Worm (Caenorhabditis elegans) whole organism, early embryonic: ENCODE results near the gene hda-10.
A peak's percentile ranks its signal among the peaks of the same experiment; 100 is the strongest.

Source experiments
- B0310.2 ChIP-seq: sonication (generic microtip); optimal IDR thresholded peaks from 2 replicates; lab custom pipeline; 2016; ENCODE audit warnings: mild to moderate bottlenecking, missing genetic modification characterization, missing compliant biosample characterization
- F13C5.2 ChIP-seq: sonication (generic microtip); optimal IDR thresholded peaks from 2 replicates; lab custom pipeline; 2017; ENCODE audit warnings: mild to moderate bottlenecking, missing genetic modification characterization, inconsistent platforms, missing compliant biosample characterization
- aly-1 ChIP-seq: sonication (generic microtip); optimal IDR thresholded peaks from 2 replicates; lab custom pipeline; 2016; ENCODE audit warnings: missing genetic modification characterization, missing compliant biosample characterization
- ama-1 ChIP-seq: fragments of 150-350 bp; optimal IDR thresholded peaks from 2 replicates; lab custom pipeline; 2014
- ceh-13 ChIP-seq: fragments of 200-800 bp; sonication (Bioruptor generic); optimal IDR thresholded peaks from 2 replicates; lab custom pipeline; 2018; ENCODE audit warnings: mild to moderate bottlenecking, missing genetic modification characterization, missing compliant biosample characterization
- ceh-36 ChIP-seq: sonication (generic microtip); optimal IDR thresholded peaks from 2 replicates; lab custom pipeline; 2016; ENCODE audit warnings: missing genetic modification characterization, inconsistent platforms, missing compliant biosample characterization
- ets-7 ChIP-seq: sonication (generic microtip); optimal IDR thresholded peaks from 2 replicates; lab custom pipeline; 2016; ENCODE audit warnings: missing genotype, missing genetic modification characterization, missing compliant biosample characterization
- flt-1 ChIP-seq: fragments of 200-800 bp; sonication (Bioruptor generic); IDR thresholded peaks from 2 replicates; pipeline ENCODE4 v1.3.6; 2022; ENCODE audit warnings: missing genetic modification characterization, missing compliant biosample characterization
- hmbx-1 ChIP-seq: sonication (generic microtip); optimal IDR thresholded peaks from 2 replicates; lab custom pipeline; 2016; ENCODE audit warnings: mild to moderate bottlenecking, missing genetic modification characterization, missing compliant biosample characterization
- hmg-4 ChIP-seq: fragments of 200-800 bp; sonication (Bioruptor generic); optimal IDR thresholded peaks from 2 replicates; lab custom pipeline; 2018; ENCODE audit warnings: mild to moderate bottlenecking, missing genetic modification characterization, missing compliant biosample characterization
- hnd-1 ChIP-seq: sonication (generic microtip); optimal IDR thresholded peaks from 2 replicates; lab custom pipeline; 2016; ENCODE audit warnings: missing genetic modification characterization, missing compliant biosample characterization
- pes-1 ChIP-seq: fragments of 200-800 bp; sonication (Bioruptor generic); IDR thresholded peaks from 2 replicates; pipeline ENCODE4 v1.3.6; 2022; ENCODE audit warnings: missing genetic modification reagents, missing genetic modification characterization, missing compliant biosample characterization
- scrt-1 ChIP-seq: fragments of 200-800 bp; sonication (Bioruptor generic); IDR thresholded peaks from 2 replicates; pipeline ENCODE4 v1.3.6; 2022; ENCODE audit warnings: missing genetic modification characterization, missing compliant biosample characterization
- sea-1 ChIP-seq: fragments of 200-800 bp; sonication (Bioruptor generic); conservative IDR thresholded peaks from 2 replicates; pipeline ENCODE4 v1.3.6; 2022; ENCODE audit warnings: missing genetic modification characterization, missing compliant biosample characterization
- tbx-11 ChIP-seq: fragments of 200-800 bp; sonication (Bioruptor generic); IDR thresholded peaks from 2 replicates; pipeline ENCODE4 v1.3.6; 2022; ENCODE audit warnings: missing genetic modification characterization, missing compliant biosample characterization
- tbx-37 ChIP-seq: fragments of 200-800 bp; sonication (Bioruptor generic); conservative IDR thresholded peaks from 2 replicates; pipeline ENCODE4 v1.3.6; 2022; ENCODE audit warnings: missing genetic modification reagents, missing genetic modification characterization, missing compliant biosample characterization
- tra-4 ChIP-seq: sonication (generic microtip); optimal IDR thresholded peaks from 2 replicates; lab custom pipeline; 2017; ENCODE audit warnings: missing genetic modification characterization, missing compliant biosample characterization

Gene hda-10

ce11 chrII:13888278-13888677 is 5.8 kb downstream of the hda-10 start, which contains the start of gene mcd-1:
Gene mcd-1, plus strand, starts transcription at chrII:13888544.
- no peak for TF ChIP-seq ceh-36 (tag; lab: Kevin White, UChicago)
- peak; percentile 7 for TF ChIP-seq hmg-4 (GFP tag; lab: Kevin White, UChicago)
- no peak for TF ChIP-seq tra-4 (tag; lab: Kevin White, UChicago)
- TF ChIP-seq F13C5.2: no peak

DNA sequence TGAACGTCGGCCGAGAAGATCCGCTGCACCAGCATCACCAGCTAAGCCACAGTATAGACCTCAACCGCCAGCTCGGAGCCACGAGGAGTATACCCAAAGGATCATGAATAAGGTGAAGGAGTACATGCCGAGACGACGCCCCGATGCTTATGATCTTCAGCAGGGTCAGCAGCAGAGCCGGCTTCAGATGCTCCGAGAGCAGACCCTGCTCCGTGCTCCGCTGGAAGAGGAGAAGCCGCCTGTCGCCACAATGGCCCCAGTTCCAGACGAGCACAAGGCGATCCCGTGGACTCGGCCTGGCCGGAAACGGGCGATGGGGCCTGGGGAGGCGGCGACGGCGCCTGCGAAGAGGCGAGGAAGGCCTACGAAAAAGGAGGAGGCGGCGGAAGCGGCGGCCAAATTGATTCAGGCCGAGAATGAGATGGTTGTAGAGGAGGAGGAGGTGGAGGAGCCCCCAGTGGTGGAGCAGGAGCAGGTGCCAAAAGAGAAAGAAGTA is 13.8 kb downstream of the hda-10 start:
- no peak for TF ChIP-seq aly-1 (tag; lab: Kevin White, UChicago)
- TF ChIP-seq tra-4 (tag; lab: Kevin White, UChicago): no peak
- TF ChIP-seq F13C5.2: no peak

DNA sequence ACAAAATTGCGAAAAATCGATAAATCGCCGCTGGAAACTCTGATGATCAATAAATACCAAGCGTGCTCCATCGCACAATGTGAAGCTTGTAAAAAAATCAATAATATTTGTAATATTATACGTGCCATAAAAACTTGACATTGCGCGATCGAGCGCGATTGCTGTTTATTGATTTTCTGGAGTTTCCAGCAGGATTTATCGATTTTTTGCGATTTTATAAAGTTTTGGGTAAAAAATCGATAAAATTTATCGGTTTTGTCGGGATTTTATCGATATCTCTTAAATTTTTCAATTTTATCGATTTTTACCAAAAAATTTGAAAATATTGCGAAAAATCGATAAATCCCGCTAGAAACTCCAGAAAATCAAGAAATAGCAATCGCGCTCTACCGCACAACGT is 17.3 kb downstream of the hda-10 start:
- TF ChIP-seq ets-7 (tag; lab: Kevin White, UChicago): no peak
- TF ChIP-seq ama-1 (lab: Kevin White, UChicago): no peak
- TF ChIP-seq hnd-1 (tag; lab: Kevin White, UChicago): no peak
- no peak for TF ChIP-seq hmbx-1
- no peak for TF ChIP-seq scrt-1 (GFP tag; lab: Robert Waterston, UW)
- no peak for TF ChIP-seq pes-1 (GFP tag; lab: Robert Waterston, UW)
- TF ChIP-seq tbx-37 (GFP tag; lab: Robert Waterston, UW): no peak
- TF ChIP-seq ceh-36 (tag; lab: Kevin White, UChicago): no peak
- no peak for TF ChIP-seq tbx-11 (GFP tag; lab: Robert Waterston, UW)
- TF ChIP-seq aly-1 (tag; lab: Kevin White, UChicago): no peak
- TF ChIP-seq F13C5.2: no peak
- no peak for TF ChIP-seq hmg-4 (GFP tag; lab: Kevin White, UChicago)
- no peak for TF ChIP-seq B0310.2 (tag; lab: Kevin White, UChicago)
- TF ChIP-seq flt-1 (GFP tag; lab: Robert Waterston, UW): no peak
- TF ChIP-seq ceh-13 (GFP tag; lab: Kevin White, UChicago): no peak

- TF ChIP-seq sea-1 (no peak), tra-4 (tag; lab: Kevin White, UChicago) (no peak), flt-1 (GFP tag; lab: Robert Waterston, UW) (no peak), hmg-4 (GFP tag; lab: Kevin White, UChicago) (no peak), scrt-1 (GFP tag; lab: Robert Waterston, UW) (no peak), tbx-37 (GFP tag; lab: Robert Waterston, UW) (no peak), tbx-11 (GFP tag; lab: Robert Waterston, UW) (no peak), pes-1 (GFP tag; lab: Robert Waterston, UW) (no peak), hnd-1 (tag; lab: Kevin White, UChicago) (no peak), ama-1 (lab: Kevin White, UChicago) (no peak), ets-7 (tag; lab: Kevin White, UChicago) (no peak)
Measured at ce11 chrII:13902014-13902413, 19.5 kb downstream of the hda-10 start, which contains the start of gene W02B8.1. Gene W02B8.1, minus strand, starts transcription at chrII:13902114.

DNA sequence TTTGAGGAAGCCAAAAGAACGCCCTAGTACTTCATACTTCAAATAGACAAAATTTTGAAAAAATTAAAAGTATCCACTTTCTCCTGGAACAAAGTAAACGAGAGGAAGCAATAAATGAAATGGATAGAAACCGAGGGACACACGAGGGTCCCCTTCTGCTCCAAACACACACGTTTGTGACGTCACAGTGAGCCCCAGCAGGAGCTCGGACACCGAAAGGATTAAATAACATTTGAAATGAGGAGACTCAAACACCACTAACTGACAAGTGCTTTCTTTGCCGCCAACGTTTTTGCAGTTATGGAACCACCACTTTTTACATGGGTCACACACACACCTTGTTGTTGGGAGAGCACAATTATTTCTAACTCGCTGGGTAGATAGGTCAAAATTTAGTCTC is 21.0 kb downstream of the hda-10 start:
- TF ChIP-seq pes-1 (GFP tag; lab: Robert Waterston, UW) (no peak), tbx-37 (GFP tag; lab: Robert Waterston, UW) (no peak), flt-1 (GFP tag; lab: Robert Waterston, UW) (no peak), B0310.2 (tag; lab: Kevin White, UChicago) (no peak), ets-7 (tag; lab: Kevin White, UChicago) (no peak), ama-1 (lab: Kevin White, UChicago) (no peak), hnd-1 (tag; lab: Kevin White, UChicago) (no peak), hmg-4 (GFP tag; lab: Kevin White, UChicago) (no peak), hmbx-1 (no peak), scrt-1 (GFP tag; lab: Robert Waterston, UW) (no peak), ceh-13 (GFP tag; lab: Kevin White, UChicago) (no peak), ceh-36 (tag; lab: Kevin White, UChicago) (no peak), sea-1 (no peak), F13C5.2 (no peak), aly-1 (tag; lab: Kevin White, UChicago) (no peak)

ce11 chrII:13905556-13905955 is 23.1 kb downstream of the hda-10 start:
- peak; percentile 84 for TF ChIP-seq ceh-36 (tag; lab: Kevin White, UChicago)

DNA sequence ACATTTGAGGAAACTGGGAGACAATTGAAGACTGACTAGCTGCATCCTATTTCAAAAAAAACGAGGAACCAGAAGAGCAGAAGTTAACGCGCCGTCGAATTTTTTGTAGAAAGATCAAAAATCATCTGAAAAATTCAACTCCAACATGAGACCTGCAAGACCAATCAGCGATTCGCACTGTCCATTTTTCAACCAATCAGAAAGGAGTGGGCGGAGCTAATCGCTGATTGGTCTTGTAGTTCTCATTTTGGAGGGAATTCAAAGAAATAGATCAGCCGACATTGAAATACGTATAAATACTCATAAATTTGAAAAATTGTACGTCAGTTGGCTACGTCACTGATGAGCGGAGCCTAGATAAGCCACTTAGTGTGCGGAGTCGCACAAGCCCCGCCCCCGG is 25.1 kb downstream of the hda-10 start:
- TF ChIP-seq pes-1 (GFP tag; lab: Robert Waterston, UW) (no peak), ets-7 (tag; lab: Kevin White, UChicago) (no peak), hmbx-1 (no peak), hmg-4 (GFP tag; lab: Kevin White, UChicago) (no peak), F13C5.2 (no peak), tra-4 (tag; lab: Kevin White, UChicago) (no peak), flt-1 (GFP tag; lab: Robert Waterston, UW) (no peak), ama-1 (lab: Kevin White, UChicago) (no peak), tbx-11 (GFP tag; lab: Robert Waterston, UW) (no peak)

ce11 chrII:13908592-13908991 is 26.1 kb downstream of the hda-10 start, which contains the start of gene citk-1:
Gene citk-1, plus strand, starts transcription at chrII:13908914.
- no peak for TF ChIP-seq tbx-11 (GFP tag; lab: Robert Waterston, UW)
- TF ChIP-seq ceh-13 (GFP tag; lab: Kevin White, UChicago): no peak
- no peak for TF ChIP-seq ets-7 (tag; lab: Kevin White, UChicago)
- TF ChIP-seq aly-1 (tag; lab: Kevin White, UChicago): no peak
- TF ChIP-seq hmg-4 (GFP tag; lab: Kevin White, UChicago): no peak
- TF ChIP-seq hnd-1 (tag; lab: Kevin White, UChicago): no peak
- TF ChIP-seq tbx-37 (GFP tag; lab: Robert Waterston, UW): 0 out of 2 replicates have a peak, but pooled peaks have one; percentile 15
- peak; percentile 29 for TF ChIP-seq ceh-36 (tag; lab: Kevin White, UChicago)
- no peak for TF ChIP-seq pes-1 (GFP tag; lab: Robert Waterston, UW)
- no peak for TF ChIP-seq tra-4 (tag; lab: Kevin White, UChicago)
- TF ChIP-seq F13C5.2: peak; percentile 63
- TF ChIP-seq scrt-1 (GFP tag; lab: Robert Waterston, UW): no peak
- no peak for TF ChIP-seq sea-1
- no peak for TF ChIP-seq hmbx-1
